Fruit fly (Drosophila melanogaster) whole organism, embryonic: ENCODE data around the gene Atf3.

Experiments
- B-H1 ChIP-seq: fragments of 200-800 bp; sonication (Bioruptor generic); IDR thresholded peaks from 3 replicates; pipeline ENCODE4 v1.3.6; 2022; ENCODE audit warnings: missing biosample characterization, missing genetic modification characterization
- CG10565 ChIP-seq: fragments of 200-800 bp; sonication (Bioruptor generic); optimal IDR thresholded peaks from 3 replicates; lab custom pipeline; 2016; ENCODE audit warnings: missing biosample characterization, mild to moderate bottlenecking, missing genetic modification characterization
- CG11247 ChIP-seq: fragments of 200-800 bp; sonication (Bioruptor generic); IDR thresholded peaks from 2 replicates; pipeline ENCODE4 v1.3.6; 2022; ENCODE audit warnings: missing biosample characterization, missing genetic modification characterization
- CG12299 ChIP-seq: fragments of 200-800 bp; sonication (Bioruptor generic); optimal IDR thresholded peaks from 2 replicates; lab custom pipeline; 2018; ENCODE audit warnings: missing biosample characterization, mild to moderate bottlenecking, missing genetic modification characterization
- CG14441 ChIP-seq: fragments of 200-800 bp; sonication (Bioruptor generic); IDR thresholded peaks from 2 replicates; pipeline ENCODE4 v1.3.6; 2022; ENCODE audit warnings: missing biosample characterization, missing genetic modification characterization
- CG14710 ChIP-seq: fragments of 200-800 bp; sonication (Bioruptor generic); optimal IDR thresholded peaks from 3 replicates; lab custom pipeline; 2019; ENCODE audit warnings: missing biosample characterization, mild to moderate bottlenecking, missing genetic modification characterization, moderate library complexity
- CG1529 ChIP-seq: fragments of 200-800 bp; sonication (Bioruptor generic); optimal IDR thresholded peaks from 3 replicates; lab custom pipeline; 2018; ENCODE audit warnings: missing biosample characterization, missing genetic modification characterization
- CG3847 ChIP-seq: fragments of 200-800 bp; sonication (Bioruptor generic); IDR thresholded peaks from 2 replicates; pipeline ENCODE4 v1.3.6; 2022; ENCODE audit warnings: missing biosample characterization, missing genetic modification characterization
- CG3995 ChIP-seq: fragments of 200-800 bp; sonication (Bioruptor generic); optimal IDR thresholded peaks from 3 replicates; lab custom pipeline; 2016; ENCODE audit warnings: missing biosample characterization, missing genetic modification characterization
- CG4617 ChIP-seq: fragments of 200-800 bp; sonication (Bioruptor generic); optimal IDR thresholded peaks from 3 replicates; lab custom pipeline; 2016; ENCODE audit warnings: missing biosample characterization, missing genetic modification characterization, borderline replicate concordance
- CG5180 ChIP-seq: fragments of 200-800 bp; sonication (Bioruptor generic); optimal IDR thresholded peaks from 3 replicates; lab custom pipeline; 2017; ENCODE audit warnings: missing biosample characterization, missing genetic modification characterization, mild to moderate bottlenecking, moderate library complexity, missing genetic modification reagents
- CG5953 ChIP-seq: fragments of 200-800 bp; sonication (Bioruptor generic); IDR thresholded peaks from 2 replicates; pipeline ENCODE4 v1.3.6; 2022; ENCODE audit warnings: missing biosample characterization, missing genetic modification characterization
- CG6254 ChIP-seq: fragments of 200-800 bp; sonication (Bioruptor generic); optimal IDR thresholded peaks from 3 replicates; lab custom pipeline; 2017; ENCODE audit warnings: mild to moderate bottlenecking, missing biosample characterization, missing genetic modification reagents, missing genetic modification characterization
- CG6272 ChIP-seq: fragments of 200-800 bp; sonication (Bioruptor generic); IDR thresholded peaks from 2 replicates; pipeline ENCODE4 v1.3.6; 2022; ENCODE audit warnings: missing biosample characterization, missing genetic modification characterization
- CG6765 ChIP-seq: fragments of 200-800 bp; sonication (Bioruptor generic); optimal IDR thresholded peaks from 3 replicates; lab custom pipeline; 2017; ENCODE audit warnings: missing biosample characterization, mild to moderate bottlenecking, missing genetic modification characterization
- CG8388 ChIP-seq: fragments of 200-800 bp; sonication (Bioruptor generic); optimal IDR thresholded peaks from 2 replicates; lab custom pipeline; 2019; ENCODE audit warnings: missing biosample characterization, mild to moderate bottlenecking, missing genetic modification characterization, moderate library complexity
- CG9876 ChIP-seq: fragments of 200-800 bp; sonication (Bioruptor generic); optimal IDR thresholded peaks from 2 replicates; lab custom pipeline; 2016; ENCODE audit warnings: missing biosample characterization, missing genetic modification characterization
- Chrac-16 ChIP-seq: fragments of 200-800 bp; sonication (Bioruptor generic); optimal IDR thresholded peaks from 3 replicates; lab custom pipeline; 2016; ENCODE audit warnings: missing biosample characterization, missing genetic modification characterization
- D19B ChIP-seq: fragments of 200-800 bp; sonication (Bioruptor generic); optimal IDR thresholded peaks from 2 replicates; lab custom pipeline; 2017; ENCODE audit warnings: missing biosample characterization, mild to moderate bottlenecking, missing genetic modification characterization
- Dbx ChIP-seq: fragments of 200-800 bp; sonication (Bioruptor generic); IDR thresholded peaks from 3 replicates; pipeline ENCODE4 v1.3.6; 2022; ENCODE audit warnings: missing biosample characterization, missing genetic modification characterization
- Dip2 ChIP-seq: fragments of 200-800 bp; sonication (Bioruptor generic); IDR thresholded peaks from 2 replicates; pipeline ENCODE4 v1.3.6; 2022; ENCODE audit warnings: missing biosample characterization, missing genetic modification characterization
- Dref ChIP-seq: fragments of 200-800 bp; sonication (Bioruptor generic); IDR thresholded peaks from 2 replicates; pipeline ENCODE4 v1.3.6; 2022; ENCODE audit warnings: missing biosample characterization, missing genetic modification characterization
- Fer1 ChIP-seq: fragments of 200-800 bp; sonication (Bioruptor generic); optimal IDR thresholded peaks from 2 replicates; lab custom pipeline; 2017; ENCODE audit warnings: missing biosample characterization, mild to moderate bottlenecking, missing genetic modification characterization
- Fer3 ChIP-seq: fragments of 200-800 bp; sonication (Bioruptor generic); optimal IDR thresholded peaks from 2 replicates; lab custom pipeline; 2018; ENCODE audit warnings: missing biosample characterization, mild to moderate bottlenecking, missing genetic modification characterization, moderate library complexity
- H2.0 ChIP-seq: fragments of 200-800 bp; sonication (Bioruptor generic); IDR thresholded peaks from 2 replicates; pipeline ENCODE4 v1.3.6; 2022; ENCODE audit warnings: missing biosample characterization, missing genetic modification characterization
- HLH54F ChIP-seq: fragments of 200-800 bp; sonication (Bioruptor generic); optimal IDR thresholded peaks from 3 replicates; lab custom pipeline; 2016; ENCODE audit warnings: missing biosample characterization, missing genetic modification characterization
- Hand ChIP-seq: fragments of 200-800 bp; sonication (Bioruptor generic); optimal IDR thresholded peaks from 2 replicates; lab custom pipeline; 2017; ENCODE audit warnings: mild to moderate bottlenecking, missing biosample characterization, missing genetic modification reagents, missing genetic modification characterization
- HmgZ ChIP-seq: fragments of 200-800 bp; sonication (Bioruptor generic); optimal IDR thresholded peaks from 2 replicates; lab custom pipeline; 2018; ENCODE audit warnings: missing biosample characterization, mild to moderate bottlenecking, missing genetic modification characterization
- Hmx ChIP-seq: fragments of 200-800 bp; sonication (Bioruptor generic); optimal IDR thresholded peaks from 2 replicates; lab custom pipeline; 2016; ENCODE audit warnings: missing biosample characterization, missing genetic modification characterization
- Hr39 ChIP-seq: fragments of >200 bp; optimal IDR thresholded peaks from 2 replicates; lab custom pipeline; 2017
- Hr78 ChIP-seq, 2 experiments: fragments of 200-800 bp in 1 of 2; fragments of >200 bp in 1 of 2; sonication (Bioruptor generic) in 1 of 2; optimal IDR thresholded peaks; 2 replicates each; lab custom pipeline; 2017 to 2019; ENCODE audit warnings: missing biosample characterization in 2 of 2, missing genetic modification characterization in 2 of 2, mild to moderate bottlenecking in 1 of 2, moderate library complexity in 1 of 2
- Kr ChIP-seq: fragments of 200-800 bp; sonication (Bioruptor generic); optimal IDR thresholded peaks from 2 replicates; lab custom pipeline; 2017; ENCODE audit warnings: missing biosample characterization, mild to moderate bottlenecking, missing genetic modification characterization
- Oaz ChIP-seq: fragments of 200-800 bp; sonication (Bioruptor generic); IDR thresholded peaks from 2 replicates; pipeline ENCODE4 v1.3.6; 2022; ENCODE audit warnings: missing biosample characterization, missing genetic modification characterization
- Ptx1 ChIP-seq: fragments of 200-800 bp; sonication (Bioruptor generic); IDR thresholded peaks from 2 replicates; pipeline ENCODE4 v1.3.6; 2022; ENCODE audit warnings: missing biosample characterization, missing genetic modification characterization
- amos ChIP-seq: fragments of 200-800 bp; sonication (Bioruptor generic); IDR thresholded peaks from 2 replicates; pipeline ENCODE4 v1.3.6; 2022; ENCODE audit warnings: missing biosample characterization, missing genetic modification characterization; ENCODE audit not compliant: partially characterized antibody
- corto ChIP-seq: fragments of 200-800 bp; sonication (Bioruptor generic); optimal IDR thresholded peaks from 2 replicates; lab custom pipeline; 2016; ENCODE audit warnings: missing biosample characterization, mild to moderate bottlenecking, missing genetic modification characterization, moderate library complexity
- eve ChIP-seq, 2 experiments: fragments of >200 bp; optimal IDR thresholded peaks; 2 replicates each; lab custom pipeline; 2017; ENCODE audit warnings: missing biosample characterization in 2 of 2, missing genetic modification characterization in 2 of 2
- ftz-f1 ChIP-seq: fragments of 200-800 bp; sonication (Bioruptor generic); optimal IDR thresholded peaks from 2 replicates; lab custom pipeline; 2016; ENCODE audit warnings: missing biosample characterization, missing genetic modification characterization
- fu2 ChIP-seq: fragments of 200-800 bp; sonication (Bioruptor generic); optimal IDR thresholded peaks from 2 replicates; lab custom pipeline; 2016; ENCODE audit warnings: missing biosample characterization, missing genetic modification characterization
- gcm ChIP-seq: fragments of 200-800 bp; sonication (Bioruptor generic); optimal IDR thresholded peaks from 2 replicates; lab custom pipeline; 2019; ENCODE audit warnings: missing biosample characterization, mild to moderate bottlenecking, missing genetic modification characterization, moderate library complexity
- her ChIP-seq: fragments of 200-800 bp; sonication (Bioruptor generic); optimal IDR thresholded peaks from 2 replicates; lab custom pipeline; 2016; ENCODE audit warnings: missing biosample characterization, missing genetic modification characterization
- lmd ChIP-seq: fragments of 200-800 bp; sonication (Bioruptor generic); IDR thresholded peaks from 2 replicates; pipeline ENCODE4 v1.3.6; 2022; ENCODE audit warnings: missing biosample characterization, missing genetic modification characterization
- mam ChIP-seq: fragments of 200-800 bp; sonication (Bioruptor generic); optimal IDR thresholded peaks from 3 replicates; lab custom pipeline; 2016; ENCODE audit warnings: missing biosample characterization, missing genetic modification characterization
- mirr ChIP-seq: fragments of 200-800 bp; sonication (Bioruptor generic); optimal IDR thresholded peaks from 3 replicates; lab custom pipeline; 2018; ENCODE audit warnings: missing biosample characterization, mild to moderate bottlenecking, missing genetic modification characterization
- nom ChIP-seq: fragments of 200-800 bp; sonication (Bioruptor generic); optimal IDR thresholded peaks from 2 replicates; lab custom pipeline; 2017; ENCODE audit warnings: missing biosample characterization, missing genetic modification characterization, mild to moderate bottlenecking, moderate library complexity, missing genetic modification reagents
- pros ChIP-seq: fragments of 200-800 bp; sonication (Bioruptor generic); optimal IDR thresholded peaks from 3 replicates; lab custom pipeline; 2019; ENCODE audit warnings: missing biosample characterization, mild to moderate bottlenecking, missing genetic modification characterization, moderate library complexity
- sens ChIP-seq: fragments of 200-800 bp; sonication (Bioruptor generic); peaks from one replicate; lab custom pipeline; 2016; ENCODE audit warnings: missing biosample characterization, missing genetic modification characterization
- slbo ChIP-seq: fragments of 200-800 bp; sonication (Bioruptor generic); IDR thresholded peaks from 2 replicates; pipeline ENCODE4 v1.3.6; 2022; ENCODE audit warnings: missing biosample characterization, missing genetic modification characterization
- so ChIP-seq: fragments of 200-800 bp; sonication (Bioruptor generic); IDR thresholded peaks from 3 replicates; pipeline ENCODE4 v1.3.6; 2022; ENCODE audit warnings: missing biosample characterization, missing genetic modification characterization
- vfl ChIP-seq: fragments of 200-800 bp; sonication (Bioruptor generic); optimal IDR thresholded peaks from 2 replicates; lab custom pipeline; 2016; ENCODE audit warnings: missing biosample characterization, missing genetic modification characterization

The Atf3 gene

DNA sequence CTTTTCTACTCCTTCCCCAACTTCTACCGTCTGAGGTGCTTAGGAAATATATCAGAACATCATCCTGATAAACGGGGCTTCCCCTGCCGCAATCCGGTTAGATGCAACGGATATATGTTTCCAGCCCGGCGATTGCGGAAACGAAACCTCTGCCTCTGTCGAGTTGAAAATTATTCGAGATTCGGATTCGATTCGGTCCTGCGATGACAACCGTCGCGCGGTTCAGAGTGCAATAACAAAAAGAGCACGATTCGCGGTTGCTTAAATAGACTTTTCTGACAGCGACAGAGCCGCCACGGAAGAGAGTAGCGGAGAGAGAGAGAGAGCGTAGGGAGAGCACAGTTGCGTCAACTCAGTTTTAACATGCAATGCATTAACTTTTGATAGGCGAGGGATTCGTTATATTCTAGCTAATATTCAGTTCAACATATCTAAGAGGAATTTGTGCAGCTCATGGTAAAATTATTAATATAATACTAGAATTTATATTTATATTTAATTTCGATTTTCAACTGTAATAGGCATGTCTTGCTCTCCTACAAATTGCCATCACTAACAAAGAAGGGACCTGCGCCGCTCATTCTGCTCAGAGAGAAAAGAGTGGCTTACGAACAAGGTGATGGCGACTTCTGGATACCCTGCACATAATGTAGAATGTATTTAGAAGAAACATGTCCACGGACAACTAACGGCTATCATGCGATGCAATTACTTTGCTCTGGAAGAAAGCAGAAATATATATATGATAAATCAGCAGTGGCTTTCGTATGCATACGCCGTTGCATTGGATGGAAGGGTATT lies 40.1 kb downstream of the Atf3 start (continued):
- TF ChIP-seq CG6254 (GFP tag; lab: Kevin White, UChicago) (peak; percentile 47), gcm (GFP tag; lab: Kevin White, UChicago) (peak; percentile 73), lmd (peak; percentile 80), Chrac-16 (GFP tag; lab: Kevin White, UChicago) (peak; percentile 67), CG6765 (GFP tag; lab: Kevin White, UChicago) (peak; percentile 13), vfl (GFP tag; lab: Kevin White, UChicago) (peak; percentile 60), corto (GFP tag; lab: Kevin White, UChicago) (no peak), CG5180 (peak; percentile 52), CG5953 (no peak), CG14710 (tag; lab: Kevin White, UChicago) (peak; percentile 81), pros (GFP tag; lab: Kevin White, UChicago) (no peak), CG10565 (GFP tag; lab: Kevin White, UChicago) (peak; percentile 41), Dip2 (GFP tag; lab: Robert Waterston, UW) (no peak), CG12299 (tag; lab: Kevin White, UChicago) (peak; percentile 70), Dref (GFP tag; lab: Robert Waterston, UW) (no peak), CG9876 (peak; percentile 11), her (GFP tag; lab: Kevin White, UChicago) (no peak), amos (GFP tag; lab: Robert Waterston, UW) (0 out of 2 replicates have a peak, but pooled peaks have one; percentile 24), CG8388 (GFP tag; lab: Kevin White, UChicago) (peak; percentile 83), HmgZ (tag; lab: Kevin White, UChicago) (peak; percentile 77), Oaz (GFP tag; lab: Robert Waterston, UW) (peak; percentile 75), ftz-f1 (GFP tag; lab: Kevin White, UChicago) (no peak), CG6272 (GFP tag; lab: Robert Waterston, UW) (peak; percentile 68), eve (GFP tag; optimal IDR thresholded peaks at IDR 0.05; lab: Kevin White, UChicago) (no peak), Hr78 (GFP tag; optimal IDR thresholded peaks at IDR 0.05; lab: Kevin White, UChicago) (peak in 1 of 2 experiments; percentile 24), CG4617 (GFP tag; lab: Kevin White, UChicago) (no peak), fu2 (GFP tag; lab: Kevin White, UChicago) (peak; percentile 53), Hmx (GFP tag; lab: Kevin White, UChicago) (no peak), CG3847 (GFP tag; lab: Robert Waterston, UW) (peak; percentile 62), CG1529 (GFP tag; lab: Kevin White, UChicago) (peak; percentile 87), HLH54F (GFP tag; lab: Kevin White, UChicago) (peak; percentile 82), mam (peak; percentile 44), slbo (GFP tag; lab: Robert Waterston, UW) (peak; percentile 74), Ptx1 (peak; percentile 88), Hr39 (lab: Kevin White, UChicago) (no peak), B-H1 (GFP tag; lab: Robert Waterston, UW) (peak; percentile 73), nom (peak; percentile 6), so (GFP tag; lab: Robert Waterston, UW) (peak; percentile 81; the same call in 2 of the 3 replicates), CG14441 (GFP tag; lab: Robert Waterston, UW) (peak; percentile 82), Fer1 (peak; percentile 78), sens (GFP tag; lab: Kevin White, UChicago) (peak; percentile 98), D19B (peak; percentile 93), CG11247 (peak; percentile 76), Hand (peak; percentile 32), Kr (GFP tag; lab: Kevin White, UChicago) (no peak), Dbx (GFP tag; lab: Robert Waterston, UW) (peak; percentile 68; the same call in 1 of the 3 replicates), CG3995 (no peak), H2.0 (GFP tag; lab: Robert Waterston, UW) (peak; percentile 59), Fer3 (tag; lab: Kevin White, UChicago) (peak; percentile 71), mirr (peak; percentile 36)
